Worm (Caenorhabditis elegans) whole organism, L1 larva: ENCODE measurements around the gene C01G10.18.

Experiments used
- C16A3.4 ChIP-seq: fragments of 150-350 bp; optimal IDR thresholded peaks from 2 replicates; lab custom pipeline; 2014; ENCODE audit warnings: missing biosample characterization, missing genetic modification characterization
- C34B4.2 ChIP-seq: sonication (generic microtip); optimal IDR thresholded peaks from 2 replicates; lab custom pipeline; 2017; ENCODE audit warnings: mild to moderate bottlenecking, missing genetic modification characterization, missing compliant biosample characterization
- aha-1 ChIP-seq: fragments of 150-350 bp; optimal IDR thresholded peaks from 2 replicates; lab custom pipeline; 2014; ENCODE audit warnings: missing biosample characterization, missing genetic modification characterization
- alr-1 ChIP-seq: fragments of 200-800 bp; sonication (Bioruptor generic); optimal IDR thresholded peaks from 2 replicates; lab custom pipeline; 2018; ENCODE audit warnings: borderline replicate concordance, mild to moderate bottlenecking, missing genetic modification characterization, missing compliant biosample characterization
- blmp-1 ChIP-seq: fragments of 150-350 bp; optimal IDR thresholded peaks from 2 replicates; lab custom pipeline; 2014; ENCODE audit warnings: missing biosample characterization, missing genetic modification characterization
- ceh-63 ChIP-seq: fragments of 200-800 bp; sonication (Bioruptor generic); optimal IDR thresholded peaks from 2 replicates; lab custom pipeline; 2018; ENCODE audit warnings: mild to moderate bottlenecking, missing genetic modification characterization, missing compliant biosample characterization
- ceh-82 ChIP-seq, 3 experiments: fragments of 150-350 bp in 1 of 3; sonication (generic microtip) in 2 of 3; optimal IDR thresholded peaks; 2 replicates each; lab custom pipeline; 2014 to 2017; ENCODE audit warnings: missing biosample characterization in 3 of 3, missing genetic modification characterization in 3 of 3
- ceh-90 ChIP-seq: sonication (generic microtip); optimal IDR thresholded peaks from 2 replicates; lab custom pipeline; 2016; ENCODE audit warnings: missing genetic modification characterization, missing compliant biosample characterization
- ces-1 ChIP-seq: fragments of 150-350 bp; optimal IDR thresholded peaks from 2 replicates; lab custom pipeline; 2014; ENCODE audit warnings: missing biosample characterization, missing genetic modification reagents, missing genetic modification characterization
- dsc-1 ChIP-seq: sonication (generic microtip); optimal IDR thresholded peaks from 2 replicates; lab custom pipeline; 2016; ENCODE audit warnings: mild to moderate bottlenecking, missing genetic modification characterization, missing compliant biosample characterization
- efl-3 ChIP-seq: fragments of 200-800 bp; sonication (Bioruptor generic); optimal IDR thresholded peaks from 2 replicates; lab custom pipeline; 2018; ENCODE audit warnings: mild to moderate bottlenecking, missing genetic modification characterization, missing compliant biosample characterization
- egl-27 ChIP-seq, 2 experiments: fragments of 150-350 bp in 1 of 2; sonication (generic microtip); optimal IDR thresholded peaks; 3 replicates each; lab custom pipeline; 2017 to 2018; ENCODE audit warnings: missing biosample characterization in 2 of 2, missing genetic modification characterization in 2 of 2, missing genetic modification reagents in 2 of 2
- elt-3 ChIP-seq, 6 experiments: fragments of 150-350 bp in 1 of 6; sonication (generic microtip); optimal IDR thresholded peaks; 2 replicates each; lab custom pipeline; 2017 to 2018; ENCODE audit warnings: missing biosample characterization in 6 of 6, missing genetic modification characterization in 6 of 6, inconsistent platforms in 1 of 6
- ets-5 ChIP-seq: fragments of 200-800 bp; sonication (Bioruptor generic); IDR thresholded peaks from 2 replicates; pipeline ENCODE4 v1.3.6; 2022; ENCODE audit warnings: missing genetic modification characterization, missing compliant biosample characterization
- fkh-4 ChIP-seq: sonication (generic microtip); optimal IDR thresholded peaks from 2 replicates; lab custom pipeline; 2016; ENCODE audit warnings: missing compliant biosample characterization, missing genetic modification characterization, borderline replicate concordance
- fos-1 ChIP-seq: fragments of 150-350 bp; optimal IDR thresholded peaks from 2 replicates; lab custom pipeline; 2014; ENCODE audit warnings: missing biosample characterization, missing genetic modification characterization
- grh-1 ChIP-seq: fragments of 200-800 bp; sonication (Bioruptor generic); IDR thresholded peaks from 2 replicates; pipeline ENCODE4 v1.3.6; 2022; ENCODE audit warnings: missing genetic modification reagents, missing genetic modification characterization, missing compliant biosample characterization
- hlh-17 ChIP-seq: fragments of 200-800 bp; sonication (Bioruptor generic); optimal IDR thresholded peaks from 2 replicates; lab custom pipeline; 2018; ENCODE audit warnings: missing genetic modification characterization, mild to moderate bottlenecking, missing compliant biosample characterization, moderate library complexity, borderline replicate concordance
- hlh-4 ChIP-seq: sonication (generic microtip); optimal IDR thresholded peaks from 2 replicates; lab custom pipeline; 2016; ENCODE audit warnings: mild to moderate bottlenecking, missing genetic modification characterization, missing compliant biosample characterization
- hpl-2 ChIP-seq: fragments of 150-350 bp; optimal IDR thresholded peaks from 2 replicates; lab custom pipeline; 2014; ENCODE audit warnings: missing biosample characterization, missing genetic modification reagents, missing genetic modification characterization
- jun-1 ChIP-seq: fragments of 150-350 bp; optimal IDR thresholded peaks from 2 replicates; lab custom pipeline; 2014; ENCODE audit warnings: missing biosample characterization, missing genetic modification reagents, missing genetic modification characterization
- lin-13 ChIP-seq: fragments of 150-350 bp; optimal IDR thresholded peaks from 2 replicates; lab custom pipeline; 2014; ENCODE audit warnings: missing biosample characterization, missing genetic modification reagents, missing genetic modification characterization
- lin-14 ChIP-seq: fragments of 200-800 bp; sonication (Bioruptor generic); optimal IDR thresholded peaks from 2 replicates; lab custom pipeline; 2018; ENCODE audit warnings: mild to moderate bottlenecking, missing genetic modification characterization, moderate library complexity, missing compliant biosample characterization
- lin-15B ChIP-seq: fragments of 150-350 bp; sonication (generic microtip); optimal IDR thresholded peaks from 3 replicates; lab custom pipeline; 2014; ENCODE audit warnings: missing biosample characterization, missing genetic modification characterization
- lin-35 ChIP-seq, 2 experiments: fragments of 150-350 bp; optimal IDR thresholded peaks; 2 replicates each; lab custom pipeline; 2014; ENCODE audit warnings: missing biosample characterization in 2 of 2, missing genetic modification characterization in 2 of 2, missing genetic modification reagents in 2 of 2
- lsy-2 ChIP-seq, 2 experiments: fragments of 150-350 bp; optimal IDR thresholded peaks; 2 replicates each; lab custom pipeline; 2014; ENCODE audit warnings: missing biosample characterization in 2 of 2, missing genetic modification characterization in 2 of 2
- mab-9 ChIP-seq: fragments of 200-800 bp; sonication (Bioruptor generic); IDR thresholded peaks from 2 replicates; pipeline ENCODE4 v1.3.6; 2022; ENCODE audit warnings: missing genetic modification reagents, missing genetic modification characterization, missing compliant biosample characterization
- mef-2 ChIP-seq: fragments of 150-350 bp; optimal IDR thresholded peaks from 2 replicates; lab custom pipeline; 2014; ENCODE audit warnings: missing biosample characterization, missing genetic modification characterization
- mep-1 ChIP-seq: fragments of 150-350 bp; optimal IDR thresholded peaks from 2 replicates; lab custom pipeline; 2014; ENCODE audit warnings: missing biosample characterization, missing genetic modification characterization
- nhr-19 ChIP-seq: fragments of 200-800 bp; sonication (Bioruptor generic); conservative IDR thresholded peaks from 2 replicates; pipeline ENCODE4 v1.3.6; 2022; ENCODE audit warnings: missing genetic modification characterization, missing compliant biosample characterization
- nhr-20 ChIP-seq: sonication (generic microtip); optimal IDR thresholded peaks from 2 replicates; lab custom pipeline; 2016; ENCODE audit warnings: mild to moderate bottlenecking, missing genetic modification characterization, missing compliant biosample characterization
- nhr-28 ChIP-seq: fragments of 150-350 bp; optimal IDR thresholded peaks from 2 replicates; lab custom pipeline; 2014; ENCODE audit warnings: missing biosample characterization, missing genetic modification characterization
- nhr-47 ChIP-seq: sonication (generic microtip); optimal IDR thresholded peaks from 2 replicates; lab custom pipeline; 2016; ENCODE audit warnings: mild to moderate bottlenecking, missing genetic modification characterization, moderate library complexity, missing compliant biosample characterization
- nhr-71 ChIP-seq: sonication (generic microtip); optimal IDR thresholded peaks from 2 replicates; lab custom pipeline; 2016; ENCODE audit warnings: mild to moderate bottlenecking, missing genetic modification characterization, moderate library complexity, missing compliant biosample characterization
- nhr-76 ChIP-seq: sonication (generic microtip); optimal IDR thresholded peaks from 2 replicates; lab custom pipeline; 2017; ENCODE audit warnings: missing biosample characterization, missing genetic modification characterization
- nhr-84 ChIP-seq: sonication (generic microtip); optimal IDR thresholded peaks from 2 replicates; lab custom pipeline; 2017; ENCODE audit warnings: missing biosample characterization, missing genetic modification characterization
- nhr-90 ChIP-seq: sonication (generic microtip); optimal IDR thresholded peaks from 2 replicates; lab custom pipeline; 2016; ENCODE audit warnings: mild to moderate bottlenecking, missing genetic modification characterization, missing compliant biosample characterization; ENCODE audit not compliant: poor library complexity
- pag-3 ChIP-seq: sonication (generic microtip); optimal IDR thresholded peaks from 2 replicates; lab custom pipeline; 2017; ENCODE audit warnings: missing genetic modification characterization, mild to moderate bottlenecking, missing compliant biosample characterization, antibody characterized with exemption, borderline replicate concordance; ENCODE audit not compliant: insufficient read depth
- pax-3 ChIP-seq: fragments of 200-800 bp; sonication (Bioruptor generic); optimal IDR thresholded peaks from 2 replicates; lab custom pipeline; 2018; ENCODE audit warnings: mild to moderate bottlenecking, missing genetic modification characterization, moderate library complexity, missing compliant biosample characterization
- rnt-1 ChIP-seq: sonication (generic microtip); optimal IDR thresholded peaks from 2 replicates; lab custom pipeline; 2016; ENCODE audit warnings: mild to moderate bottlenecking, missing genetic modification characterization, moderate library complexity, missing compliant biosample characterization
- skn-1 ChIP-seq: fragments of 150-350 bp; optimal IDR thresholded peaks from 2 replicates; lab custom pipeline; 2014; ENCODE audit warnings: missing biosample characterization, missing genetic modification characterization
- sptf-1 ChIP-seq: fragments of 150-350 bp; optimal IDR thresholded peaks from 2 replicates; lab custom pipeline; 2014; ENCODE audit warnings: missing biosample characterization, missing genetic modification characterization
- sup-37 ChIP-seq: fragments of 200-800 bp; sonication (Bioruptor generic); optimal IDR thresholded peaks from 2 replicates; lab custom pipeline; 2018; ENCODE audit warnings: mild to moderate bottlenecking, missing genetic modification characterization, missing compliant biosample characterization
- swsn-7 ChIP-seq: sonication (generic microtip); optimal IDR thresholded peaks from 2 replicates; lab custom pipeline; 2016; ENCODE audit warnings: missing genetic modification characterization, missing compliant biosample characterization
- unc-130 ChIP-seq: fragments of 150-350 bp; optimal IDR thresholded peaks from 2 replicates; lab custom pipeline; 2017; ENCODE audit warnings: missing biosample characterization, missing genetic modification characterization, inconsistent platforms
- unc-30 ChIP-seq: sonication (generic microtip); optimal IDR thresholded peaks from 2 replicates; lab custom pipeline; 2017; ENCODE audit warnings: missing biosample characterization, missing genetic modification characterization
- unc-62 ChIP-seq: fragments of 150-350 bp; optimal IDR thresholded peaks from 2 replicates; lab custom pipeline; 2014; ENCODE audit warnings: missing biosample characterization, missing genetic modification reagents, missing genetic modification characterization
- vab-15 ChIP-seq: sonication (generic microtip); optimal IDR thresholded peaks from 2 replicates; lab custom pipeline; 2017; ENCODE audit warnings: missing genotype, mild to moderate bottlenecking, missing genetic modification characterization, missing compliant biosample characterization
- xbp-1 ChIP-seq: sonication (generic microtip); optimal IDR thresholded peaks from 2 replicates; lab custom pipeline; 2016; ENCODE audit warnings: missing genetic modification characterization, missing compliant biosample characterization
- zag-1 ChIP-seq: fragments of 150-350 bp; optimal IDR thresholded peaks from 2 replicates; lab custom pipeline; 2014; ENCODE audit warnings: missing biosample characterization, missing genetic modification characterization
- ztf-4 ChIP-seq: fragments of 150-350 bp; optimal IDR thresholded peaks from 2 replicates; lab custom pipeline; 2014; ENCODE audit warnings: missing biosample characterization, missing genetic modification characterization

C01G10.18 gene

ce11 chrV:15088613-15089012 lies at the start of gene C01G10.18:
Gene C01G10.18 (minus strand): TSS chrV:15088713.
- no peak for TF ChIP-seq nhr-28
- TF ChIP-seq pax-3 = no peak

ce11 chrV:15136772-15137171 lies 48.3 kb upstream of the C01G10.18 start, which contains the start of gene aipl-1:
Gene aipl-1 (minus strand): TSS chrV:15136801.
- TF ChIP-seq dsc-1 (tag; lab: Kevin White, UChicago) (peak; percentile 36), fkh-4 (tag; lab: Kevin White, UChicago) (no peak), mab-9 (GFP tag; lab: Robert Waterston, UW) (no peak), nhr-19 (GFP tag; lab: Robert Waterston, UW) (peak; percentile 72; the same call in 1 of the 2 replicates), mef-2 (tag; lab: Kevin White, UChicago) (peak; percentile 43), ceh-63 (GFP tag; lab: Kevin White, UChicago) (no peak), rnt-1 (peak; percentile 93), C34B4.2 (tag; lab: Kevin White, UChicago) (no peak), ces-1 (no peak), pag-3 (tag; lab: Kevin White, UChicago) (no peak), efl-3 (GFP tag; lab: Kevin White, UChicago) (no peak), lin-15B (tag; lab: Kevin White, UChicago) (peak; percentile 94), hpl-2 (GFP tag; lab: Kevin White, UChicago) (no peak), xbp-1 (tag; lab: Kevin White, UChicago) (peak; percentile 69), fos-1 (tag; lab: Kevin White, UChicago) (peak; percentile 75), mep-1 (peak; percentile 84), elt-3 (tag; optimal IDR thresholded peaks at IDR 0.05; lab: Kevin White, UChicago) (peak in 2 of 6 experiments; percentile 9 to 83), lin-14 (GFP tag; lab: Kevin White, UChicago) (peak; percentile 86), swsn-7 (tag; lab: Kevin White, UChicago) (peak; percentile 63), hlh-17 (GFP tag; lab: Kevin White, UChicago) (no peak), aha-1 (tag; lab: Kevin White, UChicago) (no peak), nhr-20 (tag; lab: Kevin White, UChicago) (peak; percentile 78), ceh-90 (no peak), egl-27 (tag; optimal IDR thresholded peaks at IDR 0.05; lab: Kevin White, UChicago) (no peak), nhr-76 (tag; lab: Kevin White, UChicago) (no peak), jun-1 (tag; lab: Kevin White, UChicago) (peak; percentile 41), ztf-4 (tag; lab: Kevin White, UChicago) (no peak), lsy-2 (tag; optimal IDR thresholded peaks at IDR 0.05; lab: Kevin White, UChicago) (peak; percentile 74 to 92), vab-15 (peak; percentile 78), unc-62 (GFP tag; lab: Kevin White, UChicago) (no peak), lin-13 (GFP tag; lab: Kevin White, UChicago) (peak; percentile 81), sptf-1 (tag; lab: Kevin White, UChicago) (no peak), hlh-4 (no peak), lin-35 (GFP tag; optimal IDR thresholded peaks at IDR 0.05; lab: Kevin White, UChicago) (peak; percentile 88 to 95), alr-1 (no peak), unc-130 (tag; lab: Kevin White, UChicago) (peak; percentile 76), nhr-90 (peak; percentile 56), skn-1 (tag; lab: Kevin White, UChicago) (peak; percentile 86), C16A3.4 (tag; lab: Kevin White, UChicago) (peak; percentile 94), unc-30 (tag; lab: Kevin White, UChicago) (no peak), grh-1 (GFP tag; lab: Robert Waterston, UW) (0 out of 2 replicates have a peak, but pooled peaks have one; percentile 11), nhr-84 (tag; lab: Kevin White, UChicago) (no peak), nhr-71 (tag; lab: Kevin White, UChicago) (peak; percentile 87), blmp-1 (peak; percentile 95), zag-1 (no peak), nhr-47 (peak; percentile 79), ceh-82 (tag; optimal IDR thresholded peaks at IDR 0.05; lab: Kevin White, UChicago) (peak; percentile 79 to 92 (median 87)), sup-37 (GFP tag; lab: Kevin White, UChicago) (no peak), ets-5 (GFP tag; lab: Robert Waterston, UW) (no peak)
